Fruit fly (Drosophila melanogaster) whole organism, embryonic: Measurements from ENCODE around the gene nmdyn-D6.

Experiments
- Abd-B ChIP-seq: fragments of 200-800 bp; sonication (Bioruptor generic); optimal IDR thresholded peaks from 2 replicates; lab custom pipeline; 2018; ENCODE audit warnings: missing biosample characterization, mild to moderate bottlenecking, missing genetic modification characterization, moderate library complexity
- Bgb ChIP-seq: fragments of 200-800 bp; sonication (Bioruptor generic); IDR thresholded peaks from 2 replicates; pipeline ENCODE4 v1.3.6; 2022; ENCODE audit warnings: missing biosample characterization, missing genetic modification characterization; ENCODE audit not compliant: partially characterized antibody
- CG10543 ChIP-seq: fragments of 200-800 bp; sonication (Bioruptor generic); optimal IDR thresholded peaks from 3 replicates; lab custom pipeline; 2017; ENCODE audit warnings: missing biosample characterization, mild to moderate bottlenecking, missing genetic modification characterization, moderate library complexity
- CG10565 ChIP-seq: fragments of 200-800 bp; sonication (Bioruptor generic); optimal IDR thresholded peaks from 3 replicates; lab custom pipeline; 2016; ENCODE audit warnings: missing biosample characterization, mild to moderate bottlenecking, missing genetic modification characterization
- CG10979 ChIP-seq: fragments of 200-800 bp; sonication (Bioruptor generic); optimal IDR thresholded peaks from 2 replicates; lab custom pipeline; 2018; ENCODE audit warnings: missing biosample characterization, mild to moderate bottlenecking, missing genetic modification characterization, moderate library complexity
- CG13287 ChIP-seq: fragments of 200-800 bp; sonication (Bioruptor generic); IDR thresholded peaks from 2 replicates; pipeline ENCODE4 v1.3.6; 2022; ENCODE audit warnings: missing biosample characterization, missing genetic modification characterization; ENCODE audit not compliant: partially characterized antibody
- CG13424 ChIP-seq: fragments of 200-800 bp; sonication (Bioruptor generic); optimal IDR thresholded peaks from 2 replicates; lab custom pipeline; 2019; ENCODE audit warnings: missing biosample characterization, mild to moderate bottlenecking, missing genetic modification characterization, moderate library complexity
- CG14050 ChIP-seq: fragments of 200-800 bp; sonication (Bioruptor generic); IDR thresholded peaks from 3 replicates; pipeline ENCODE4 v1.3.6; 2022; ENCODE audit warnings: missing biosample characterization, missing genetic modification characterization
- CG17912 ChIP-seq: fragments of 200-800 bp; sonication (Bioruptor generic); optimal IDR thresholded peaks from 2 replicates; lab custom pipeline; 2018; ENCODE audit warnings: missing biosample characterization, mild to moderate bottlenecking, missing genetic modification characterization
- CG2202 ChIP-seq: fragments of 200-800 bp; sonication (Bioruptor generic); optimal IDR thresholded peaks from 2 replicates; lab custom pipeline; 2018; ENCODE audit warnings: missing biosample characterization, mild to moderate bottlenecking, missing genetic modification characterization
- CG30403 ChIP-seq: fragments of 200-800 bp; sonication (Bioruptor generic); optimal IDR thresholded peaks from 3 replicates; lab custom pipeline; 2016; ENCODE audit warnings: missing biosample characterization, missing genetic modification characterization
- CG3838 ChIP-seq: fragments of 200-800 bp; sonication (Bioruptor generic); optimal IDR thresholded peaks from 3 replicates; lab custom pipeline; 2016; ENCODE audit warnings: missing biosample characterization, missing genetic modification characterization
- CG4404 ChIP-seq: fragments of 200-800 bp; sonication (Bioruptor generic); IDR thresholded peaks from 2 replicates; pipeline ENCODE4 v1.3.6; 2022; ENCODE audit warnings: missing biosample characterization, missing genetic modification characterization
- CG4424 ChIP-seq: fragments of 200-800 bp; sonication (Bioruptor generic); optimal IDR thresholded peaks from 3 replicates; lab custom pipeline; 2016; ENCODE audit warnings: missing biosample characterization, missing genetic modification characterization
- CG7271 ChIP-seq: fragments of 200-800 bp; sonication (Bioruptor generic); optimal IDR thresholded peaks from 2 replicates; lab custom pipeline; 2018; ENCODE audit warnings: missing biosample characterization, mild to moderate bottlenecking, missing genetic modification characterization, moderate library complexity
- CG7556 ChIP-seq: fragments of 200-800 bp; sonication (Bioruptor generic); optimal IDR thresholded peaks from 2 replicates; lab custom pipeline; 2017; ENCODE audit warnings: missing biosample characterization, mild to moderate bottlenecking, missing genetic modification characterization
- CG7928 ChIP-seq: fragments of 200-800 bp; sonication (Bioruptor generic); optimal IDR thresholded peaks from 2 replicates; lab custom pipeline; 2017; ENCODE audit warnings: missing biosample characterization, mild to moderate bottlenecking, missing genetic modification characterization
- CG7963 ChIP-seq: fragments of 200-800 bp; sonication (Bioruptor generic); IDR thresholded peaks from 3 replicates; pipeline ENCODE4 v1.3.6; 2022; ENCODE audit warnings: missing biosample characterization, missing genetic modification characterization; ENCODE audit not compliant: partially characterized antibody
- CG9215 ChIP-seq: fragments of 200-800 bp; sonication (Bioruptor generic); IDR thresholded peaks from 2 replicates; pipeline ENCODE4 v1.3.6; 2022; ENCODE audit warnings: missing biosample characterization, missing genetic modification characterization
- CG9727 ChIP-seq: fragments of 200-800 bp; sonication (Bioruptor generic); optimal IDR thresholded peaks from 3 replicates; lab custom pipeline; 2017; ENCODE audit warnings: missing biosample characterization, mild to moderate bottlenecking, missing genetic modification characterization
- CoRest ChIP-seq: fragments of 200-800 bp; sonication (Bioruptor generic); optimal IDR thresholded peaks from 3 replicates; lab custom pipeline; 2018; ENCODE audit warnings: missing biosample characterization, mild to moderate bottlenecking, missing genetic modification characterization, moderate library complexity
- Dek ChIP-seq: fragments of 200-800 bp; sonication (Bioruptor generic); optimal IDR thresholded peaks from 3 replicates; lab custom pipeline; 2019; ENCODE audit warnings: missing biosample characterization, mild to moderate bottlenecking, missing genetic modification characterization, moderate library complexity
- Drgx ChIP-seq: fragments of 200-800 bp; sonication (Bioruptor generic); IDR thresholded peaks from 2 replicates; pipeline ENCODE4 v1.3.6; 2022; ENCODE audit warnings: missing biosample characterization, missing genetic modification characterization
- Fer1 ChIP-seq: fragments of 200-800 bp; sonication (Bioruptor generic); optimal IDR thresholded peaks from 2 replicates; lab custom pipeline; 2017; ENCODE audit warnings: missing biosample characterization, mild to moderate bottlenecking, missing genetic modification characterization
- Hr78 ChIP-seq, 2 experiments: fragments of 200-800 bp in 1 of 2; fragments of >200 bp in 1 of 2; sonication (Bioruptor generic) in 1 of 2; optimal IDR thresholded peaks; 2 replicates each; lab custom pipeline; 2017 to 2019; ENCODE audit warnings: missing biosample characterization in 2 of 2, missing genetic modification characterization in 2 of 2, mild to moderate bottlenecking in 1 of 2, moderate library complexity in 1 of 2
- MESR4 ChIP-seq: fragments of 200-800 bp; sonication (Bioruptor generic); optimal IDR thresholded peaks from 2 replicates; lab custom pipeline; 2018; ENCODE audit warnings: missing biosample characterization, mild to moderate bottlenecking, missing genetic modification characterization, moderate library complexity
- Oaz ChIP-seq: fragments of 200-800 bp; sonication (Bioruptor generic); IDR thresholded peaks from 2 replicates; pipeline ENCODE4 v1.3.6; 2022; ENCODE audit warnings: missing biosample characterization, missing genetic modification characterization
- Optix ChIP-seq: fragments of 200-800 bp; sonication (Bioruptor generic); IDR thresholded peaks from 3 replicates; pipeline ENCODE4 v1.3.6; 2022; ENCODE audit warnings: missing biosample characterization, missing genetic modification characterization
- Scr ChIP-seq: fragments of 200-800 bp; sonication (Bioruptor generic); IDR thresholded peaks from 2 replicates; pipeline ENCODE4 v1.3.6; 2022; ENCODE audit warnings: missing biosample characterization, missing genetic modification characterization; ENCODE audit not compliant: partially characterized antibody
- Sox100B ChIP-seq: fragments of 200-800 bp; sonication (Bioruptor generic); optimal IDR thresholded peaks from 3 replicates; lab custom pipeline; 2018; ENCODE audit warnings: missing biosample characterization, mild to moderate bottlenecking, missing genetic modification characterization
- Tbp ChIP-seq: fragments of >200 bp; optimal IDR thresholded peaks from 2 replicates; lab custom pipeline; 2018; ENCODE audit warnings: missing biosample characterization, missing genetic modification characterization
- Trl ChIP-seq, 3 experiments: fragments of >200 bp in 2 of 3; fragments of 200-800 bp in 1 of 3; sonication (Bioruptor generic) in 1 of 3; optimal IDR thresholded peaks; 2 replicates in 1 of 3; 3 replicates in 2 of 3; lab custom pipeline; 2016 to 2017; ENCODE audit warnings: missing biosample characterization in 1 of 3, missing genetic modification characterization in 1 of 3
- cg ChIP-seq: fragments of 200-800 bp; sonication (Bioruptor generic); optimal IDR thresholded peaks from 3 replicates; lab custom pipeline; 2019; ENCODE audit warnings: missing biosample characterization, mild to moderate bottlenecking, missing genetic modification characterization, moderate library complexity
- chinmo ChIP-seq: fragments of 200-800 bp; sonication (Bioruptor generic); IDR thresholded peaks from 4 replicates; pipeline ENCODE4 v1.3.6; 2022; ENCODE audit warnings: missing biosample characterization, missing genetic modification characterization; ENCODE audit not compliant: partially characterized antibody
- croc ChIP-seq: fragments of 200-800 bp; sonication (Bioruptor generic); conservative IDR thresholded peaks from 3 replicates; pipeline ENCODE4 v1.3.6; 2022; ENCODE audit warnings: missing biosample characterization, missing genetic modification characterization
- danr ChIP-seq: fragments of 200-800 bp; sonication (Bioruptor generic); IDR thresholded peaks from 2 replicates; pipeline ENCODE4 v1.3.6; 2022; ENCODE audit warnings: missing biosample characterization, missing genetic modification characterization
- ken ChIP-seq: fragments of 200-800 bp; sonication (Bioruptor generic); IDR thresholded peaks from 3 replicates; pipeline ENCODE4 v1.3.6; 2022; ENCODE audit warnings: missing biosample characterization, missing genetic modification characterization
- nerfin-2 ChIP-seq: fragments of 200-800 bp; sonication (Bioruptor generic); IDR thresholded peaks from 2 replicates; pipeline ENCODE4 v1.3.6; 2022; ENCODE audit warnings: missing biosample characterization, missing genetic modification characterization; ENCODE audit not compliant: partially characterized antibody
- psq ChIP-seq: fragments of 200-800 bp; sonication (Bioruptor generic); optimal IDR thresholded peaks from 2 replicates; lab custom pipeline; 2017; ENCODE audit warnings: missing biosample characterization, missing genetic modification characterization
- ranshi ChIP-seq: fragments of 200-800 bp; sonication (Bioruptor generic); IDR thresholded peaks from 2 replicates; pipeline ENCODE4 v1.3.6; 2022; ENCODE audit warnings: missing biosample characterization, missing genetic modification characterization
- sna ChIP-seq: fragments of 200-800 bp; sonication (Bioruptor generic); IDR thresholded peaks from 2 replicates; pipeline ENCODE4 v1.3.6; 2022; ENCODE audit warnings: missing biosample characterization, missing genetic modification characterization; ENCODE audit not compliant: partially characterized antibody
- stc ChIP-seq: fragments of 200-800 bp; sonication (Bioruptor generic); IDR thresholded peaks from 2 replicates; pipeline ENCODE4 v1.3.6; 2022; ENCODE audit warnings: missing biosample characterization, missing genetic modification characterization
- tgo ChIP-seq: fragments of 200-800 bp; sonication (Bioruptor generic); IDR thresholded peaks from 3 replicates; pipeline ENCODE4 v1.3.6; 2022; ENCODE audit warnings: missing biosample characterization, missing genetic modification characterization
- trem ChIP-seq: fragments of 200-800 bp; optimal IDR thresholded peaks from 3 replicates; lab custom pipeline; 2019; ENCODE audit warnings: missing biosample characterization, mild to moderate bottlenecking, missing genetic modification characterization, moderate library complexity
- zen ChIP-seq: fragments of 200-800 bp; sonication (Bioruptor generic); optimal IDR thresholded peaks from 3 replicates; lab custom pipeline; 2018; ENCODE audit warnings: missing biosample characterization, mild to moderate bottlenecking, missing genetic modification characterization, moderate library complexity
- zen2 ChIP-seq: fragments of 200-800 bp; sonication (Bioruptor generic); IDR thresholded peaks from 3 replicates; pipeline ENCODE4 v1.3.6; 2022; ENCODE audit warnings: missing biosample characterization, missing genetic modification characterization; ENCODE audit not compliant: partially characterized antibody
- zfh2 ChIP-seq: fragments of 200-800 bp; sonication (Bioruptor generic); optimal IDR thresholded peaks from 2 replicates; lab custom pipeline; 2016; ENCODE audit warnings: missing biosample characterization, missing genetic modification characterization

nmdyn-D6 gene

DNA sequence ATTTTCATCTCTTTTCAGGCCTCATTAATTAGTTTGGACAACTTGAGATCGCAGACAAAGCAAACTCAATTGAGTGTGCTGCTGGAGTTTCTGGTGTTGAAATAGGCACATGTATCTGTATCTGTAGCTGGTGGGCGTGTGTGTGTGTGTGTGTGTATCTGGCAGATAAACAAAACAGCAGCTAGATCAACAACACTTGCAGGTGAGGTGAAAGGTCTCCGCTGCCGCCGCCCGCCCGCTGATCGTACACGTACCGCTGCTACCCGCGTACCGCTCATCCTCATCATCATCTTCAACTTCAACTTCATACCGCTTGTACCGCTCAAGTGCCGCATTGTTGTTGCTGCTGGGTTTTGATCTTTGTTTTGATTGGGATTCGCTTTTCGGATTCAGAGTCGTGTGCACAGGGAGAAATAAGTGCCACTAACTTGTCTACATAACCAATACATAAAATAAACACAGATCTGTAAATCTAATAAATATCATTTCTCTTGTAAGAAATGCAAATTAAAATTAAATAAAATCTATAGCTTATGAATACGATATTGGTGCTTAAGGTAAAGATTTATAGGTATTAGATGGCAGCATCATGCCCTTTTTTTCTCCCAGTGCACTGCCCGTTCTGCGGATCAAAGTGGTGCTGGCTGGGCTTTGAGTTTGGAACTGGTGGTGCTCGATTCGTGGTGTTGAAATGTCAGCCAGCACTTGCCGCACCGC is 43.8 kb downstream of the nmdyn-D6 start (continued):
- TF ChIP-seq Hr78 (GFP tag; optimal IDR thresholded peaks at IDR 0.05; lab: Kevin White, UChicago) (peak in 1 of 2 experiments; percentile 91), CG7928 (GFP tag; lab: Kevin White, UChicago) (no peak), CG13424 (tag; lab: Kevin White, UChicago) (peak; percentile 82), cg (peak; percentile 72), Optix (peak; percentile 55; the same call in 1 of the 3 replicates), stc (GFP tag; lab: Robert Waterston, UW) (peak; percentile 81), CG14050 (GFP tag; lab: Robert Waterston, UW) (peak; percentile 60), Bgb (GFP tag; lab: Robert Waterston, UW) (no peak), Tbp (GFP tag; lab: Kevin White, UChicago) (no peak), nerfin-2 (no peak), danr (GFP tag; lab: Robert Waterston, UW) (peak; percentile 68), Drgx (GFP tag; lab: Robert Waterston, UW) (no peak), trem (tag; lab: Kevin White, UChicago) (peak; percentile 91), CG17912 (GFP tag; lab: Kevin White, UChicago) (no peak), Abd-B (GFP tag; lab: Kevin White, UChicago) (peak; percentile 83), tgo (peak; percentile 78), CG13287 (no peak), CG7556 (GFP tag; lab: Kevin White, UChicago) (peak; percentile 88), zen (tag; lab: Kevin White, UChicago) (peak; percentile 93), Trl (optimal IDR thresholded peaks at IDR 0.05; lab: Kevin White, UChicago) (no peak), Trl (GFP tag; optimal IDR thresholded peaks at IDR 0.05; lab: Kevin White, UChicago) (peak; percentile 47), CoRest (peak; percentile 87), CG10979 (tag; lab: Kevin White, UChicago) (peak; percentile 95), Fer1 (GFP tag; lab: Kevin White, UChicago) (peak; percentile 47), ken (GFP tag; lab: Robert Waterston, UW) (peak; percentile 58; the same call in 1 of the 3 replicates), zfh2 (GFP tag; lab: Kevin White, UChicago) (no peak), zen2 (GFP tag; lab: Robert Waterston, UW) (no peak), ranshi (GFP tag; lab: Robert Waterston, UW) (peak; percentile 52; the same call in 1 of the 2 replicates), sna (GFP tag; lab: Robert Waterston, UW) (no peak), Scr (GFP tag; lab: Robert Waterston, UW) (no peak), CG7271 (tag; lab: Kevin White, UChicago) (peak; percentile 82), MESR4 (peak; percentile 18), CG3838 (GFP tag; lab: Kevin White, UChicago) (peak; percentile 64), CG4404 (GFP tag; lab: Robert Waterston, UW) (peak; percentile 90), Oaz (GFP tag; lab: Robert Waterston, UW) (0 out of 2 replicates have a peak, but pooled peaks have one; percentile 21), CG10565 (GFP tag; lab: Kevin White, UChicago) (peak; percentile 36), CG9727 (GFP tag; lab: Kevin White, UChicago) (peak; percentile 92), CG7963 (GFP tag; lab: Robert Waterston, UW) (no peak), CG30403 (GFP tag; lab: Kevin White, UChicago) (peak; percentile 85), Sox100B (GFP tag; lab: Kevin White, UChicago) (peak; percentile 84), CG4424 (peak; percentile 89), CG2202 (tag; lab: Kevin White, UChicago) (peak; percentile 83), Dek (tag; lab: Kevin White, UChicago) (peak; percentile 58), chinmo (GFP tag; lab: Robert Waterston, UW) (0 out of 4 replicates have a peak, but pooled peaks have one; percentile 13), croc (GFP tag; lab: Robert Waterston, UW) (peak; percentile 89), CG10543 (GFP tag; lab: Kevin White, UChicago) (peak; percentile 44), CG9215 (peak; percentile 61), psq (GFP tag; lab: Kevin White, UChicago) (peak; percentile 28)
